Worm (Caenorhabditis elegans): ENCODE measurements around the gene pdi-6.

Gene pdi-6

DNA sequence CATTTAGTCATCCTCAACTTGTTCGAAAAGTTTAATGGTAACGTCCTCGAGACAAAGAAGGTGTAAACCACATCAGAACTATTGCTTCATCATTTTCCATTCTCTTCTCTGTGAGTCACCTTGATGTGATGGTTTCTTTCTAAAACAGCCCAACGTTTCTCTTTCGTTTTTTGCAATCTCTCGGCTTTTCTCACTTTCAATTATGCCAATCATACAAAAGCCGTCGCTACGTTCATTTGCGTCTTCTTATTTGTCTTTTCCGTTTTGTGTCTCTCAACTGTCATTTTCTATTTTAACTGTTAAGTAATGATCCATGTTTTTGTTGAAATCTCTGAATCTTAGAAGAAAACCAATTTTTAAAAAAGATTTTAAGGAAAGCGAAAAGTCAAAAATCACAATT lies 11.0 kb downstream of the pdi-6 start, which contains the start of gene B0403.5:
TSS of gene B0403.5 (plus strand) at position 368 of the 400 bp plus-strand sequence.
- TF ChIP-seq nfya-1 (tag; optimal IDR thresholded peaks at IDR 0.05): no peak
- TF ChIP-seq unc-55 (GFP tag; optimal IDR thresholded peaks at IDR 0.05): no peak
- no peak for TF ChIP-seq ceh-19 (GFP tag; optimal IDR thresholded peaks at IDR 0.05)
- TF ChIP-seq ztf-16 (tag; optimal IDR thresholded peaks at IDR 0.05): no peak
- no peak for TF ChIP-seq ref-2 (tag; optimal IDR thresholded peaks at IDR 0.05)
- no peak for TF ChIP-seq mec-3 (tag; optimal IDR thresholded peaks at IDR 0.05; ENCODE audit: borderline replicate concordance)
- no peak for TF ChIP-seq nhr-11 (tag; optimal IDR thresholded peaks at IDR 0.05)
- no peak for TF ChIP-seq che-1 (tag; optimal IDR thresholded peaks at IDR 0.05)
- no peak for TF ChIP-seq K09A11.1 (tag; optimal IDR thresholded peaks at IDR 0.05; ENCODE audit: insufficient read depth)
- no peak for TF ChIP-seq pat-9 (tag; optimal IDR thresholded peaks at IDR 0.05)
- no peak for TF ChIP-seq lin-11 (tag; optimal IDR thresholded peaks at IDR 0.05)
- TF ChIP-seq ceh-31 (tag; optimal IDR thresholded peaks at IDR 0.05): no peak
- TF ChIP-seq ceh-30 (tag; optimal IDR thresholded peaks at IDR 0.05): no peak
- TF ChIP-seq elt-2 (tag; optimal IDR thresholded peaks at IDR 0.05): no peak

DNA sequence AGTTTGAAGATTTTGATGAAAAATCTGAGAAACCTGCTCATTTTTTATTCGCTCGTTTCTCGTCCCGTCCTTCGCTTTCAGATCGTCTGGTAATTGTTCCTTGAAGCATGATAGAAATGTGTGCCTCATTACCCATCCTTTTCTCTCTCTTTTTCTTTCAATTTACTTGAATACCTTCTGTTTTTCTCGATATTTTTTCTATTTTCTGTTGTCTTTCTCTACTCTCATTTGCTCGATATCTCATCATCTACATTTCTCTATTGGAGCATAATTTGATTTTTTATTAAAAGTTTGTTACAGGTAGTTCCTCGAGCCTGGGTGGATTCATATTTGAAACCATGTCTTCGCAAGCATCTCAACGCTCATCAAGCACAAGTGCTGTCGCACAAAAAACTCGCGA lies 18.1 kb downstream of the pdi-6 start, which contains the start of gene ubc-17:
TSS of gene ubc-17 (plus strand) at position 301 of the 400 bp plus-strand sequence.
- no peak for TF ChIP-seq ceh-48 (tag; optimal IDR thresholded peaks at IDR 0.05)
- TF ChIP-seq tbx-7 (tag; optimal IDR thresholded peaks at IDR 0.05): no peak
- no peak for TF ChIP-seq ceh-24 (tag; optimal IDR thresholded peaks at IDR 0.05)

DNA sequence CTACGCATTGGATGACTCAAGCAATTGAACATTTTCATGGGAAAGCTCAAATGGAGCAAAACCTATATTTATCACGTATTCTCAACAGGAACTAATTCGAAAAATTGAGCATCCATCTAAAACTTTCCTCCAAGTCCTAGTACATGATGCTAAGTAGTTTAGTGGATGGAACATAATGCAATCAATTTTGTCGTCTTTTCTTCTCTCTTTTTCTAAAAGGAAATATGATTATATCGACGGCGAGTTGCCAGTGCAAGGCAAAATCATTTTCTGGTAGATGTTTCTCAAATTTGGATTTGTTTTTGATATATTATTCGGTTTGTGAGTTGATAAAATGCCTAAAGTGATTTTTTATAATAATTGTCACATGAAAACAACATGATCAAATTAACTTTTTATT lies 27.6 kb downstream of the pdi-6 start:
- TF ChIP-seq ceh-31 (tag; optimal IDR thresholded peaks at IDR 0.05) (peak; percentile 29), unc-42 (tag; optimal IDR thresholded peaks at IDR 0.05) (peak; percentile 100), hlh-30 (tag; optimal IDR thresholded peaks at IDR 0.05; ENCODE audit: insufficient read depth) (no peak), sdc-2 (tag; optimal IDR thresholded peaks at IDR 0.05) (no peak), pag-3 (tag; optimal IDR thresholded peaks at IDR 0.05; ENCODE audit: borderline replicate concordance) (no peak), ceh-48 (tag; optimal IDR thresholded peaks at IDR 0.05) (no peak), ceh-34 (tag; optimal IDR thresholded peaks at IDR 0.05) (no peak), ceh-22 (tag; optimal IDR thresholded peaks at IDR 0.05) (no peak), rnt-1 (tag; optimal IDR thresholded peaks at IDR 0.05) (no peak)

DNA sequence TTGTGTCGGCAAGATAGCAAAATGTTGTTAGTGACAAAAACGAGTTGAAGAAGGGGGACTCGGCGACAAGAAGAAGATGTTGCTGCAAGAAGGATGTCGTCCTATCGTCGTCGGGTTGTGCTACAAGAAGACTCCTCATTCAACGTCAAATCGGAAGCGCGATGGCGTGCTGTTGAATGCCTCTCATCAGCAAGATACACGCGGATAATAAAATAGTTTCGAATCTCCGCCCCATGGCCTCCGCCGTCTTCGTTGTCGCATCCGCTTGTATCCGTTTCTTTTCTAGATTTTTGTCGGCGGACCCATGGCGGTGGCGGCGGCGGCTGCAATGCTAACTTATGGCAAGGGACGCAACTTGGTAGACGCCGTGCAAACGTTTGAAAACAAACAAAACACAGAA lies 30.4 kb downstream of the pdi-6 start:
- peak; percentile 38 for TF ChIP-seq unc-42 (tag; optimal IDR thresholded peaks at IDR 0.05)
- TF ChIP-seq unc-86 (tag; optimal IDR thresholded peaks at IDR 0.05): no peak

DNA sequence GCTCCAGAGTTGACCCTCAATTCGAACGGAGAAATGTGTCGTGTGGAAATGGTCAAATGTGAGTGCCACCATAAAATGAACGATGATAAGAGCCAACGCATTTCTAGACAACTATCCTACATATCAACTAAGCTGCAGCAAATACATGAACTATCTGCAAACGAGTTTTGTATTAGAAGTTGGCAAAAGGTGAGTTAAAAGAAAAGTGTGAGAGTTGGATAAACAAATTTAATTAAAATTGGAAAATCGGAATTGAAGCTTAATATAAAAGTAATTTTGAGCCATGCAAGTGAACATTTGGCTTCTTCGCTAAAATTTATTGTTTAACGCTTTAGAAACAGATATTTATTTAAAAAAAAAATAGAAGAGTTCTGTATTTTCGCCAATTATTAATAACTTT lies 32.4 kb downstream of the pdi-6 start, which contains the start of gene cest-19:
TSS of gene cest-19 (minus strand) at position 101 of the 400 bp plus-strand sequence.
- TF ChIP-seq dmd-4 (tag; optimal IDR thresholded peaks at IDR 0.05; ENCODE audit: borderline replicate concordance) (no peak), pat-9 (tag; optimal IDR thresholded peaks at IDR 0.05) (no peak), ceh-22 (tag; optimal IDR thresholded peaks at IDR 0.05) (no peak), ama-1 (optimal IDR thresholded peaks at IDR 0.05) (no peak), elt-2 (tag; optimal IDR thresholded peaks at IDR 0.05) (no peak), pax-1 (tag; optimal IDR thresholded peaks at IDR 0.05) (no peak), sox-4 (tag; optimal IDR thresholded peaks at IDR 0.05) (no peak), nhr-232 (tag; optimal IDR thresholded peaks at IDR 0.05) (no peak), K02D7.2 (tag; optimal IDR thresholded peaks at IDR 0.05) (no peak), pqm-1 (tag; optimal IDR thresholded peaks at IDR 0.05) (no peak), pha-4 (tag; optimal IDR thresholded peaks at IDR 0.05) (no peak), rnt-1 (tag; optimal IDR thresholded peaks at IDR 0.05) (no peak), ahr-1 (tag; optimal IDR thresholded peaks at IDR 0.05) (no peak), ref-2 (tag; optimal IDR thresholded peaks at IDR 0.05) (no peak), fax-1 (tag; optimal IDR thresholded peaks at IDR 0.05) (no peak), che-1 (tag; optimal IDR thresholded peaks at IDR 0.05) (no peak), ceh-24 (tag; optimal IDR thresholded peaks at IDR 0.05) (no peak)

Data from whole organism, late embryonic.